Fruit fly (Drosophila melanogaster): Measurements from ENCODE around the gene CG17834.

CG17834 gene

DNA sequence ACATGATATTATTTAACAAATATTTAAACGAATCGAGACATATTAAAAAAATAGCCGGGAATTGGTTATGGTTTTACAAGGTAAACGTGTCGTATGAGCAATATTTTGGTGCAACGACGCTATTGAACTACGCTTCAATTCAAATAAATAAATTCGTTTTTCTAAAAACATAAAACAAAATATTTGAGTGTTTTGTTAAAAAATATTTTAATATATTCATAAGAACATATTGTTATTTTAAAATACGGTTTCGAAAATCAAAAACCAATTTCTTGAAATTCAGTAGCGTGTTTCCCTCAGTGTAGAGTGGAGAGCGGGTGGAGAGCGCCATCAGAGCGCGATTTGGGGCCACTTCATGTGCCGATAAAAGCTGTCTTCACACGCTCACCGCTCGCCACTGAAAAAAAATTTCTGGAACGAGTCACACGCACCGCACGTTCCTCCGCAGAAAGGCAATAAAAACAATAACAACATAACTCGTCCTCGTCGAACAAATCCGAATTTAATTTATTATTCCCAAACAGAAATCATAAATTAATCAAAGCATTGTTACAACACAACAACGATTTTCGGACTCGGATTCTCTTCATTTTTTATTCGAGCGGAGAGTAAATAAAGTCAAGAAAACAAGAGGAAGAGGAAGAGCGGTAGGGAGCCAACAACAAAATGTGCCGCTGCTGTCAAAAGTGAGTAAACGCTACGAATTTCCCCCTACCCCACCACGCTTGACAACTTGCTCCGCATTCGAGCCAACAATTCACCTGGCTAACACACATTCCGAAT is 6.6 kb downstream of the CG17834 start (continued):
- peak; percentile 30 for TF ChIP-seq her (GFP tag; optimal IDR thresholded peaks at IDR 0.05)
- TF ChIP-seq nerfin-2 (GFP tag; IDR thresholded peaks at IDR 0.05; ENCODE audit: partially characterized antibody): no peak
- peak; percentile 88 for TF ChIP-seq Spps (tag; optimal IDR thresholded peaks at IDR 0.05)
- TF ChIP-seq knrl (GFP tag; IDR thresholded peaks at IDR 0.05; ENCODE audit: partially characterized antibody): no peak
- peak; percentile 87 for TF ChIP-seq salm (tag; optimal IDR thresholded peaks at IDR 0.05)
- TF ChIP-seq CG14050 (GFP tag; IDR thresholded peaks at IDR 0.05): peak; percentile 61; the same call in 2 of the 3 replicates
- no peak for TF ChIP-seq aop (GFP tag; IDR thresholded peaks at IDR 0.05)
- peak; percentile 83 for TF ChIP-seq CG17385 (GFP tag; optimal IDR thresholded peaks at IDR 0.05)
- 0 out of 3 replicates have a peak, but pooled peaks have one; percentile 8 for TF ChIP-seq sr (GFP tag; IDR thresholded peaks at IDR 0.05)
- peak; percentile 83 for TF ChIP-seq CG6654 (GFP tag; optimal IDR thresholded peaks at IDR 0.05)
- peak; percentile 61 for TF ChIP-seq CG43689 (GFP tag; IDR thresholded peaks at IDR 0.05)
- peak; percentile 77 for TF ChIP-seq CG9932 (GFP tag; IDR thresholded peaks at IDR 0.05)
- peak; percentile 42 for TF ChIP-seq YL-1 (GFP tag; optimal IDR thresholded peaks at IDR 0.05)
- no peak for TF ChIP-seq slp2 (GFP tag; optimal IDR thresholded peaks at IDR 0.05)
- peak; percentile 71 for TF ChIP-seq CG3065 (GFP tag; optimal IDR thresholded peaks at IDR 0.05)
- TF ChIP-seq CG31388 (GFP tag; optimal IDR thresholded peaks at IDR 0.05): peak; percentile 48
- peak; percentile 84 for TF ChIP-seq tin (GFP tag; optimal IDR thresholded peaks at IDR 0.05)
- TF ChIP-seq ATbp (GFP tag; optimal IDR thresholded peaks at IDR 0.05): peak; percentile 83
- no peak for TF ChIP-seq ftz-f1 (GFP tag; optimal IDR thresholded peaks at IDR 0.05)
- TF ChIP-seq inv (GFP tag; IDR thresholded peaks at IDR 0.05; ENCODE audit: partially characterized antibody): no peak
- TF ChIP-seq dysf (GFP tag; IDR thresholded peaks at IDR 0.05): peak; percentile 91
- TF ChIP-seq nmo (GFP tag; optimal IDR thresholded peaks at IDR 0.05): peak; percentile 97
- TF ChIP-seq CG4730 (GFP tag; IDR thresholded peaks at IDR 0.05): peak; percentile 59
- TF ChIP-seq klu (GFP tag; IDR thresholded peaks at IDR 0.05): peak; percentile 84; the same call in 1 of the 2 replicates
- TF ChIP-seq CG4328 (GFP tag; optimal IDR thresholded peaks at IDR 0.05): peak; percentile 90
- no peak for TF ChIP-seq lov (optimal IDR thresholded peaks at IDR 0.05)
- peak; percentile 71; the same call in 1 of the 3 replicates for TF ChIP-seq lov (GFP tag; IDR thresholded peaks at IDR 0.05)
- peak; percentile 79 for TF ChIP-seq CG10431 (GFP tag; optimal IDR thresholded peaks at IDR 0.05)
- peak; percentile 89 for TF ChIP-seq CG18599 (GFP tag; optimal IDR thresholded peaks at IDR 0.05)
- peak; percentile 64 for TF ChIP-seq NFAT (GFP tag; IDR thresholded peaks at IDR 0.05)
- no peak for TF ChIP-seq MESR4 (GFP tag; optimal IDR thresholded peaks at IDR 0.05)
- TF ChIP-seq CG2712 (tag; optimal IDR thresholded peaks at IDR 0.05): peak; percentile 95
- TF ChIP-seq trh (GFP tag; optimal IDR thresholded peaks at IDR 0.05): peak; percentile 85
- peak; percentile 81 for TF ChIP-seq CG2202 (tag; optimal IDR thresholded peaks at IDR 0.05)
- TF ChIP-seq Xrp1 (GFP tag; IDR thresholded peaks at IDR 0.05): peak; percentile 80
- peak; percentile 65 for TF ChIP-seq MTF-1 (GFP tag; optimal IDR thresholded peaks at IDR 0.05; ENCODE audit: borderline replicate concordance)
- TF ChIP-seq Mrtf (GFP tag; IDR thresholded peaks at IDR 0.05): peak; percentile 71; the same call in 2 of the 3 replicates
- no peak for TF ChIP-seq cg (GFP tag; optimal IDR thresholded peaks at IDR 0.05)
- TF ChIP-seq CG3995 (GFP tag; optimal IDR thresholded peaks at IDR 0.05): no peak
- TF ChIP-seq NK7.1 (GFP tag; optimal IDR thresholded peaks at IDR 0.05): peak; percentile 35
- peak; percentile 89 for TF ChIP-seq Hand (GFP tag; optimal IDR thresholded peaks at IDR 0.05)
- peak; percentile 91 for TF ChIP-seq CG17359 (tag; optimal IDR thresholded peaks at IDR 0.05)
- TF ChIP-seq chm (GFP tag; IDR thresholded peaks at IDR 0.05): no peak
- no peak for TF ChIP-seq br (optimal IDR thresholded peaks at IDR 0.05)
- peak; percentile 64 for TF ChIP-seq peb (GFP tag; IDR thresholded peaks at IDR 0.05)
- peak; percentile 46 for TF ChIP-seq CG4854 (GFP tag; optimal IDR thresholded peaks at IDR 0.05)
- peak; percentile 81 for TF ChIP-seq kni (GFP tag; optimal IDR thresholded peaks at IDR 0.05)
